Worm (Caenorhabditis elegans) whole organism, L4/young adult: ENCODE measurements around the gene F18E3.13.

Source experiments
- dao-5 ChIP-seq: sonication (generic microtip); optimal IDR thresholded peaks from 2 replicates; lab custom pipeline; 2016; ENCODE audit warnings: missing genotype, missing genetic modification characterization, moderate library complexity, missing compliant biosample characterization
- him-1 ChIP-seq: sonication (generic microtip); optimal IDR thresholded peaks from 2 replicates; lab custom pipeline; 2016; ENCODE audit warnings: missing genotype, missing genetic modification reagents, missing genetic modification characterization, missing compliant biosample characterization

- TF ChIP-seq dao-5 (tag; lab: Kevin White, UChicago) (no peak), him-1 (tag; lab: Kevin White, UChicago) (no peak)
Measured at ce11 chrV:7435376-7436204, 19.6 kb downstream of the F18E3.13 start, which contains the start of the genes ddo-2 and F25E5.8.
